Worm (Caenorhabditis elegans): Measurements from ENCODE around the gene ins-17.
A peak's percentile ranks its signal among the peaks of the same experiment; 100 is the strongest.

Gene ins-17

DNA sequence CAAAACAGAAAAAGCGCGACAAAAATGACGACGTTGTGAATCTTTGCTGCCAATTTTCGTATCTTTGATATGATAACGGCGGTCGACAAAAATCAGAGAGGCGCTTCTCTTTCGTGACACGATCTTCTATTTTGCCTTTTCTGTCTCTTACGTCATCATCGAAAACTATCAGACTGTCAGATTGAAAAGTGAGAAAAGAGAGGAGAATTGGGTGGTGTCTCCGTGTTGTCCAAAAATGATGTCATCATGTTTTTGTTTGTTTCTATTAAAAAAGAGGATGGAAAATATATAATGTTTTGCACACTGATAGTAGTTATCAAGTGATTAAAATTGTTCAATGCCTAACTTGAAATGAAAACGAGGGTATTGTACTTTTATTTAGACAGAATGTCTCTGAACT lies 18.7 kb upstream of the ins-17 start (continued):
- TF ChIP-seq B0336.3 (GFP tag; IDR thresholded peaks at IDR 0.05), result peak; percentile 68
- TF ChIP-seq atf-7 (tag; optimal IDR thresholded peaks at IDR 0.05), result peak; percentile 98
- peak; percentile 69 for TF ChIP-seq ztf-22 (GFP tag; optimal IDR thresholded peaks at IDR 0.05)
- TF ChIP-seq dox-1 (GFP tag; IDR thresholded peaks at IDR 0.05), result peak; percentile 39; the same call in 1 of the 2 replicates
- no peak for TF ChIP-seq cebp-1 (GFP tag; IDR thresholded peaks at IDR 0.05)
- peak; percentile 44 for TF ChIP-seq cebp-1 (tag; optimal IDR thresholded peaks at IDR 0.05)
- TF ChIP-seq let-607 (tag; optimal IDR thresholded peaks at IDR 0.05), result peak; percentile 33 to 35
- TF ChIP-seq snpc-4 (GFP tag; optimal IDR thresholded peaks at IDR 0.05), result no peak
- peak in 1 of 4 experiments; percentile 7 for TF ChIP-seq snpc-4 (tag; optimal IDR thresholded peaks at IDR 0.05)
- 0 out of 2 replicates have a peak, but pooled peaks have one; percentile 31 for TF ChIP-seq egl-44 (GFP tag; IDR thresholded peaks at IDR 0.05)
- peak; percentile 93 for TF ChIP-seq nhr-80 (tag; optimal IDR thresholded peaks at IDR 0.05)
- TF ChIP-seq zfh-2 (GFP tag; conservative IDR thresholded peaks at IDR 0.05), result no peak
- no peak for TF ChIP-seq cebp-2 (GFP tag; IDR thresholded peaks at IDR 0.05)
- peak; percentile 82 for TF ChIP-seq nfyb-1 (GFP tag; IDR thresholded peaks at IDR 0.05)
- TF ChIP-seq attf-5 (GFP tag; optimal IDR thresholded peaks at IDR 0.05), result peak; percentile 39
- no peak for TF ChIP-seq madf-6 (GFP tag; IDR thresholded peaks at IDR 0.05)
- TF ChIP-seq T07F8.4 (tag; optimal IDR thresholded peaks at IDR 0.05), result no peak
- TF ChIP-seq hlh-26 (GFP tag; conservative IDR thresholded peaks at IDR 0.05), result no peak
- peak; percentile 36 for TF ChIP-seq lin-40 (tag; optimal IDR thresholded peaks at IDR 0.05)
- no peak for TF ChIP-seq tbx-9 (tag; optimal IDR thresholded peaks at IDR 0.05; ENCODE audit: borderline replicate concordance)
- no peak for TF ChIP-seq dpl-1 (GFP tag; optimal IDR thresholded peaks at IDR 0.05)
- TF ChIP-seq ztf-18 (tag; optimal IDR thresholded peaks at IDR 0.05), result no peak
- TF ChIP-seq tlf-1 (GFP tag; optimal IDR thresholded peaks at IDR 0.05), result no peak
- no peak for TF ChIP-seq nfya-2 (GFP tag; IDR thresholded peaks at IDR 0.05)
- no peak for TF ChIP-seq B0261.1 (tag; optimal IDR thresholded peaks at IDR 0.05)
- TF ChIP-seq madf-10 (tag; optimal IDR thresholded peaks at IDR 0.05), result peak; percentile 20
- TF ChIP-seq madf-3 (GFP tag; IDR thresholded peaks at IDR 0.05), result no peak

DNA sequence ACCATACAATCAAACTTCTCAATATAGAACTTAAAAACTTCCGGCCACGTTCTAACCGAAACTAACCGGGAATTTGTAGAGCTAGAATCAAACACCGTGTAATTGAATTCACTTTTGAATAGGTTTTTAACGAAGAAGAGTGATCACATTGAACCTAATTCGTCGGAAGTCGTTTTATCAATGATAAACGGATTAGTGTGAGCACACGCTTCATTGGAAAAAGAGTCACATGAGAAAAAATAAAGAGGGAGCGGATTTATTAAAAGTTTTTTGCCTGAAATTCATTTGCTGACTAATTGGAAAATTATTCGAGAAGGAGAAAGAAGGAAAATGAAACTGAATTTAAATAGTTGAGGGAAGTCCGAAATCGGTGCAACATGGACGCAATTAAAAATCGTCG lies 18.3 kb upstream of the ins-17 start:
- TF ChIP-seq madf-3 (GFP tag; IDR thresholded peaks at IDR 0.05) (no peak), madf-8 (GFP tag; conservative IDR thresholded peaks at IDR 0.05) (no peak), ceh-40 (GFP tag; IDR thresholded peaks at IDR 0.05) (no peak), hmg-1.2 (GFP tag; IDR thresholded peaks at IDR 0.05) (no peak)

DNA sequence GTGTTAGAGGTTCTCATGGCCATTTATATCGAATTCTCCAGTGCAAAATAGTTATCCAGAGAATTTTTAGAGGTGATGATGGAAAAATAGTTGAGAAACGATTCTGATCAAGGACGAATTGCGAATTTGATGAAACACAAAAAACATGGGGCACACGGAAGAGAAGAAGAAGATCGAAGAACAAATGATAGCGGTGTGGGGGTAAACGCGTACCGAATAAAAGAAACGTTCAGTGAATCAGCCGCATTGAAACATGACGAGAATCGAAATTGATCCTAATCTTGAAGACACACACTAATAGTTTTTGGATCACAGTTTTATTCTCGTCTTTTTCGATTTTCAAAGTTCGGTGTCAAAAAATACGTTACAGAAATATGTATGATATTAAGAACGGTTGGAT lies 17.9 kb upstream of the ins-17 start:
- TF ChIP-seq ztf-26 (tag; optimal IDR thresholded peaks at IDR 0.05) (no peak), nfyb-1 (GFP tag; IDR thresholded peaks at IDR 0.05) (peak; percentile 14; the same call in 1 of the 2 replicates)

DNA sequence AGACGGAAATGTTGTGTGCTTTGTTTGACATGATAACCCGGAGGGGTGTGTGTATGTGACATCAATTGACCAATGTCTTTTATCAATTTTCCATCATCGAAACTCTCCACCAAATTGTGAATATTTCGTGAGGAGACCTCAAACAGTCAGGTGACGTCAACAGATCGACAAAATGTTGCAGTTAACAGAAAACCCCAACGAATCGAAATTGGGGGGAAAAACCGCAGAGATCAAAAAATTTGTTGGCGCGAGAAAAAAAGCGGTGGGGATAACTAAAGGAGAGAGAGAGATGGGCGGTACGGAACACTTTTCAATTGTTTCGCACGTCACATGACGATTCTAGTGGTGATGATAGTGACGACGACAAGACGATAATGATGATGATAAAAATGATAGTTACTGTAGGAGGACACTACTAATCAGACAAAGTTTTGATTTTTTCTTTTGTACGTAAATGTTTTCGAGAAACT lies 17.2 kb upstream of the ins-17 start:
- TF ChIP-seq snpc-1.3 (tag; optimal IDR thresholded peaks at IDR 0.05; ENCODE audit: insufficient read depth) (no peak), madf-3 (GFP tag; IDR thresholded peaks at IDR 0.05) (no peak), B0035.1 (tag; optimal IDR thresholded peaks at IDR 0.05) (no peak), ccch-3 (GFP tag; optimal IDR thresholded peaks at IDR 0.05) (no peak), T07F8.4 (tag; optimal IDR thresholded peaks at IDR 0.05) (no peak), nhr-120 (GFP tag; IDR thresholded peaks at IDR 0.05) (no peak), C06A6.2 (GFP tag; conservative IDR thresholded peaks at IDR 0.05) (no peak), pbrm-1 (GFP tag; IDR thresholded peaks at IDR 0.05) (no peak), F37B4.10 (GFP tag; IDR thresholded peaks at IDR 0.05) (no peak), ekl-4 (GFP tag; IDR thresholded peaks at IDR 0.05) (no peak), F57A8.1 (GFP tag; optimal IDR thresholded peaks at IDR 0.05) (no peak), Y53G8AR.9 (GFP tag; conservative IDR thresholded peaks at IDR 0.05) (no peak), sptf-2 (GFP tag; optimal IDR thresholded peaks at IDR 0.05) (no peak), ZK185.1 (tag; optimal IDR thresholded peaks at IDR 0.05; ENCODE audit: poor library complexity, severe bottlenecking) (peak; percentile 66), lin-54 (GFP tag; optimal IDR thresholded peaks at IDR 0.05) (peak; percentile 36), repo-1 (tag; optimal IDR thresholded peaks at IDR 0.05) (no peak), lin-26 (GFP tag; IDR thresholded peaks at IDR 0.05) (peak; percentile 51; the same call in 1 of the 2 replicates)

Data from whole organism, young adult.